Worm (Caenorhabditis elegans) whole organism, L1 larva: Measurements from ENCODE around the gene ell-1.
A peak's percentile ranks its signal among the peaks of the same experiment; 100 is the strongest.

Experiments used
- C04F5.9 ChIP-seq: sonication (generic microtip); optimal IDR thresholded peaks from 2 replicates; lab custom pipeline; 2016; ENCODE audit warnings: missing genetic modification characterization, missing compliant biosample characterization
- C34B4.2 ChIP-seq: sonication (generic microtip); optimal IDR thresholded peaks from 2 replicates; lab custom pipeline; 2017; ENCODE audit warnings: mild to moderate bottlenecking, missing genetic modification characterization, missing compliant biosample characterization
- F16B12.6 ChIP-seq: fragments of 150-350 bp; optimal IDR thresholded peaks from 2 replicates; lab custom pipeline; 2014; ENCODE audit warnings: missing biosample characterization, missing genetic modification characterization
- Y116A8C.19 ChIP-seq: sonication (generic microtip); optimal IDR thresholded peaks from 2 replicates; lab custom pipeline; 2016; ENCODE audit warnings: missing compliant biosample characterization, missing genetic modification characterization, borderline replicate concordance
- alr-1 ChIP-seq: fragments of 200-800 bp; sonication (Bioruptor generic); optimal IDR thresholded peaks from 2 replicates; lab custom pipeline; 2018; ENCODE audit warnings: borderline replicate concordance, mild to moderate bottlenecking, missing genetic modification characterization, missing compliant biosample characterization
- aly-2 ChIP-seq: fragments of 150-350 bp; optimal IDR thresholded peaks from 2 replicates; lab custom pipeline; 2014; ENCODE audit warnings: missing biosample characterization, missing genetic modification characterization
- ama-1 ChIP-seq: fragments of 150-350 bp; optimal IDR thresholded peaks from 2 replicates; lab custom pipeline; 2014
- blmp-1 ChIP-seq: fragments of 150-350 bp; optimal IDR thresholded peaks from 2 replicates; lab custom pipeline; 2014; ENCODE audit warnings: missing biosample characterization, missing genetic modification characterization
- ceh-63 ChIP-seq: fragments of 200-800 bp; sonication (Bioruptor generic); optimal IDR thresholded peaks from 2 replicates; lab custom pipeline; 2018; ENCODE audit warnings: mild to moderate bottlenecking, missing genetic modification characterization, missing compliant biosample characterization
- ceh-82 ChIP-seq, 3 experiments: fragments of 150-350 bp in 1 of 3; sonication (generic microtip) in 2 of 3; optimal IDR thresholded peaks; 2 replicates each; lab custom pipeline; 2014 to 2017; ENCODE audit warnings: missing biosample characterization in 3 of 3, missing genetic modification characterization in 3 of 3
- ceh-90 ChIP-seq: sonication (generic microtip); optimal IDR thresholded peaks from 2 replicates; lab custom pipeline; 2016; ENCODE audit warnings: missing genetic modification characterization, missing compliant biosample characterization
- ces-1 ChIP-seq: fragments of 150-350 bp; optimal IDR thresholded peaks from 2 replicates; lab custom pipeline; 2014; ENCODE audit warnings: missing biosample characterization, missing genetic modification reagents, missing genetic modification characterization
- dpl-1 ChIP-seq, 3 experiments: fragments of 150-350 bp in 2 of 3; sonication (generic microtip) in 1 of 3; optimal IDR thresholded peaks; 2 replicates each; lab custom pipeline; 2014 to 2017; ENCODE audit warnings: missing biosample characterization in 3 of 3, missing genetic modification characterization in 3 of 3, missing genetic modification reagents in 3 of 3
- elt-2 ChIP-seq: sonication (generic microtip); optimal IDR thresholded peaks from 2 replicates; lab custom pipeline; 2016; ENCODE audit warnings: missing genetic modification characterization, mild to moderate bottlenecking, inconsistent platforms, missing compliant biosample characterization, missing genetic modification reagents
- elt-3 ChIP-seq, 6 experiments: fragments of 150-350 bp in 1 of 6; sonication (generic microtip); optimal IDR thresholded peaks; 2 replicates each; lab custom pipeline; 2017 to 2018; ENCODE audit warnings: missing biosample characterization in 6 of 6, missing genetic modification characterization in 6 of 6, inconsistent platforms in 1 of 6
- ets-5 ChIP-seq: fragments of 200-800 bp; sonication (Bioruptor generic); IDR thresholded peaks from 2 replicates; pipeline ENCODE4 v1.3.6; 2022; ENCODE audit warnings: missing genetic modification characterization, missing compliant biosample characterization
- fkh-4 ChIP-seq: sonication (generic microtip); optimal IDR thresholded peaks from 2 replicates; lab custom pipeline; 2016; ENCODE audit warnings: missing compliant biosample characterization, missing genetic modification characterization, borderline replicate concordance
- fkh-8 ChIP-seq: sonication (generic microtip); optimal IDR thresholded peaks from 2 replicates; lab custom pipeline; 2016; ENCODE audit warnings: mild to moderate bottlenecking, missing genetic modification characterization, missing compliant biosample characterization
- fos-1 ChIP-seq: fragments of 150-350 bp; optimal IDR thresholded peaks from 2 replicates; lab custom pipeline; 2014; ENCODE audit warnings: missing biosample characterization, missing genetic modification characterization
- grh-1 ChIP-seq: fragments of 200-800 bp; sonication (Bioruptor generic); IDR thresholded peaks from 2 replicates; pipeline ENCODE4 v1.3.6; 2022; ENCODE audit warnings: missing genetic modification reagents, missing genetic modification characterization, missing compliant biosample characterization
- hlh-17 ChIP-seq: fragments of 200-800 bp; sonication (Bioruptor generic); optimal IDR thresholded peaks from 2 replicates; lab custom pipeline; 2018; ENCODE audit warnings: missing genetic modification characterization, mild to moderate bottlenecking, missing compliant biosample characterization, moderate library complexity, borderline replicate concordance
- hlh-4 ChIP-seq: sonication (generic microtip); optimal IDR thresholded peaks from 2 replicates; lab custom pipeline; 2016; ENCODE audit warnings: mild to moderate bottlenecking, missing genetic modification characterization, missing compliant biosample characterization
- jun-1 ChIP-seq: fragments of 150-350 bp; optimal IDR thresholded peaks from 2 replicates; lab custom pipeline; 2014; ENCODE audit warnings: missing biosample characterization, missing genetic modification reagents, missing genetic modification characterization
- lin-13 ChIP-seq: fragments of 150-350 bp; optimal IDR thresholded peaks from 2 replicates; lab custom pipeline; 2014; ENCODE audit warnings: missing biosample characterization, missing genetic modification reagents, missing genetic modification characterization
- lin-15B ChIP-seq: fragments of 150-350 bp; sonication (generic microtip); optimal IDR thresholded peaks from 3 replicates; lab custom pipeline; 2014; ENCODE audit warnings: missing biosample characterization, missing genetic modification characterization
- lin-35 ChIP-seq, 2 experiments: fragments of 150-350 bp; optimal IDR thresholded peaks; 2 replicates each; lab custom pipeline; 2014; ENCODE audit warnings: missing biosample characterization in 2 of 2, missing genetic modification characterization in 2 of 2, missing genetic modification reagents in 2 of 2
- lir-3 ChIP-seq: sonication (generic microtip); optimal IDR thresholded peaks from 2 replicates; lab custom pipeline; 2016; ENCODE audit warnings: mild to moderate bottlenecking, missing genetic modification characterization, moderate library complexity, missing compliant biosample characterization; ENCODE audit not compliant: poor library complexity
- lsy-2 ChIP-seq, 2 experiments: fragments of 150-350 bp; optimal IDR thresholded peaks; 2 replicates each; lab custom pipeline; 2014; ENCODE audit warnings: missing biosample characterization in 2 of 2, missing genetic modification characterization in 2 of 2
- mab-9 ChIP-seq: fragments of 200-800 bp; sonication (Bioruptor generic); IDR thresholded peaks from 2 replicates; pipeline ENCODE4 v1.3.6; 2022; ENCODE audit warnings: missing genetic modification reagents, missing genetic modification characterization, missing compliant biosample characterization
- mep-1 ChIP-seq: fragments of 150-350 bp; optimal IDR thresholded peaks from 2 replicates; lab custom pipeline; 2014; ENCODE audit warnings: missing biosample characterization, missing genetic modification characterization
- nhr-11 ChIP-seq: fragments of 150-350 bp; optimal IDR thresholded peaks from 2 replicates; lab custom pipeline; 2014; ENCODE audit warnings: missing biosample characterization, missing genetic modification characterization
- nhr-12 ChIP-seq: sonication (generic microtip); optimal IDR thresholded peaks from 2 replicates; lab custom pipeline; 2017; ENCODE audit warnings: missing biosample characterization, missing genetic modification characterization
- nhr-19 ChIP-seq: fragments of 200-800 bp; sonication (Bioruptor generic); conservative IDR thresholded peaks from 2 replicates; pipeline ENCODE4 v1.3.6; 2022; ENCODE audit warnings: missing genetic modification characterization, missing compliant biosample characterization
- nhr-237 ChIP-seq: fragments of 150-350 bp; optimal IDR thresholded peaks from 2 replicates; lab custom pipeline; 2014; ENCODE audit warnings: missing biosample characterization, missing genetic modification characterization
- nhr-28 ChIP-seq: fragments of 150-350 bp; optimal IDR thresholded peaks from 2 replicates; lab custom pipeline; 2014; ENCODE audit warnings: missing biosample characterization, missing genetic modification characterization
- nhr-71 ChIP-seq: sonication (generic microtip); optimal IDR thresholded peaks from 2 replicates; lab custom pipeline; 2016; ENCODE audit warnings: mild to moderate bottlenecking, missing genetic modification characterization, moderate library complexity, missing compliant biosample characterization
- nhr-76 ChIP-seq: sonication (generic microtip); optimal IDR thresholded peaks from 2 replicates; lab custom pipeline; 2017; ENCODE audit warnings: missing biosample characterization, missing genetic modification characterization
- nhr-90 ChIP-seq: sonication (generic microtip); optimal IDR thresholded peaks from 2 replicates; lab custom pipeline; 2016; ENCODE audit warnings: mild to moderate bottlenecking, missing genetic modification characterization, missing compliant biosample characterization; ENCODE audit not compliant: poor library complexity
- pag-3 ChIP-seq: sonication (generic microtip); optimal IDR thresholded peaks from 2 replicates; lab custom pipeline; 2017; ENCODE audit warnings: missing genetic modification characterization, mild to moderate bottlenecking, missing compliant biosample characterization, antibody characterized with exemption, borderline replicate concordance; ENCODE audit not compliant: insufficient read depth
- pax-3 ChIP-seq: fragments of 200-800 bp; sonication (Bioruptor generic); optimal IDR thresholded peaks from 2 replicates; lab custom pipeline; 2018; ENCODE audit warnings: mild to moderate bottlenecking, missing genetic modification characterization, moderate library complexity, missing compliant biosample characterization
- pqm-1 ChIP-seq: sonication (generic microtip); optimal IDR thresholded peaks from 3 replicates; lab custom pipeline; 2017; ENCODE audit warnings: missing biosample characterization, missing genetic modification characterization
- rnt-1 ChIP-seq: sonication (generic microtip); optimal IDR thresholded peaks from 2 replicates; lab custom pipeline; 2016; ENCODE audit warnings: mild to moderate bottlenecking, missing genetic modification characterization, moderate library complexity, missing compliant biosample characterization
- snpc-4 ChIP-seq: fragments of 150-350 bp; optimal IDR thresholded peaks from 2 replicates; lab custom pipeline; 2014; ENCODE audit warnings: missing biosample characterization, missing genetic modification characterization
- tbx-2 ChIP-seq: sonication (generic microtip); optimal IDR thresholded peaks from 2 replicates; lab custom pipeline; 2016; ENCODE audit warnings: missing genetic modification characterization, missing compliant biosample characterization
- unc-130 ChIP-seq: fragments of 150-350 bp; optimal IDR thresholded peaks from 2 replicates; lab custom pipeline; 2017; ENCODE audit warnings: missing biosample characterization, missing genetic modification characterization, inconsistent platforms
- unc-30 ChIP-seq: sonication (generic microtip); optimal IDR thresholded peaks from 2 replicates; lab custom pipeline; 2017; ENCODE audit warnings: missing biosample characterization, missing genetic modification characterization
- unc-62 ChIP-seq: fragments of 150-350 bp; optimal IDR thresholded peaks from 2 replicates; lab custom pipeline; 2014; ENCODE audit warnings: missing biosample characterization, missing genetic modification reagents, missing genetic modification characterization
- unc-98 ChIP-seq: fragments of 200-800 bp; sonication (Bioruptor generic); IDR thresholded peaks from 2 replicates; pipeline ENCODE4 v1.3.6; 2022; ENCODE audit warnings: missing genetic modification characterization, missing compliant biosample characterization
- vab-15 ChIP-seq: sonication (generic microtip); optimal IDR thresholded peaks from 2 replicates; lab custom pipeline; 2017; ENCODE audit warnings: missing genotype, mild to moderate bottlenecking, missing genetic modification characterization, missing compliant biosample characterization
- zag-1 ChIP-seq: fragments of 150-350 bp; optimal IDR thresholded peaks from 2 replicates; lab custom pipeline; 2014; ENCODE audit warnings: missing biosample characterization, missing genetic modification characterization
- zip-4 ChIP-seq: fragments of 200-800 bp; sonication (Bioruptor generic); optimal IDR thresholded peaks from 2 replicates; lab custom pipeline; 2018; ENCODE audit warnings: mild to moderate bottlenecking, missing genetic modification characterization, moderate library complexity, missing compliant biosample characterization
- ztf-4 ChIP-seq: fragments of 150-350 bp; optimal IDR thresholded peaks from 2 replicates; lab custom pipeline; 2014; ENCODE audit warnings: missing biosample characterization, missing genetic modification characterization

Gene ell-1

ce11 chrIV:4406054-4406539 lies 11.9 kb downstream of the ell-1 start (continued):
- TF ChIP-seq nhr-11 (no peak), hlh-4 (no peak), nhr-76 (tag; lab: Kevin White, UChicago) (no peak), blmp-1 (tag; lab: Kevin White, UChicago) (peak; percentile 38), tbx-2 (tag; lab: Kevin White, UChicago) (peak; percentile 72), zag-1 (tag; lab: Kevin White, UChicago) (peak; percentile 1), nhr-28 (tag; lab: Kevin White, UChicago) (no peak), unc-30 (no peak), ztf-4 (no peak), ama-1 (lab: Kevin White, UChicago) (peak; percentile 27), C04F5.9 (tag; lab: Kevin White, UChicago) (no peak), unc-98 (GFP tag; lab: Robert Waterston, UW) (no peak), lin-13 (GFP tag; lab: Kevin White, UChicago) (peak; percentile 77), elt-2 (tag; lab: Kevin White, UChicago) (peak; percentile 64), hlh-17 (GFP tag; lab: Kevin White, UChicago) (no peak), fkh-4 (no peak), nhr-71 (tag; lab: Kevin White, UChicago) (peak; percentile 87), lin-15B (tag; lab: Kevin White, UChicago) (peak; percentile 73), ceh-82 (tag; optimal IDR thresholded peaks at IDR 0.05; lab: Kevin White, UChicago) (peak; percentile 16 to 77 (median 61)), elt-3 (tag; optimal IDR thresholded peaks at IDR 0.05; lab: Kevin White, UChicago) (peak in 1 of 6 experiments; percentile 49), rnt-1 (tag; lab: Kevin White, UChicago) (peak; percentile 60), lsy-2 (tag; optimal IDR thresholded peaks at IDR 0.05; lab: Kevin White, UChicago) (peak; percentile 47 to 79), nhr-90 (tag; lab: Kevin White, UChicago) (peak; percentile 42), ceh-63 (GFP tag; lab: Kevin White, UChicago) (no peak), aly-2 (peak; percentile 37), pax-3 (tag; lab: Kevin White, UChicago) (no peak), pqm-1 (tag; lab: Kevin White, UChicago) (peak; percentile 66), ceh-90 (tag; lab: Kevin White, UChicago) (no peak), fkh-8 (tag; lab: Kevin White, UChicago) (peak; percentile 83), alr-1 (tag; lab: Kevin White, UChicago) (no peak), mab-9 (GFP tag; lab: Robert Waterston, UW) (0 out of 2 replicates have a peak, but pooled peaks have one; percentile 45), lir-3 (tag; lab: Kevin White, UChicago) (peak; percentile 41), fos-1 (tag; lab: Kevin White, UChicago) (peak; percentile 54), mep-1 (tag; lab: Kevin White, UChicago) (peak; percentile 51), grh-1 (GFP tag; lab: Robert Waterston, UW) (peak; percentile 66; the same call in 1 of the 2 replicates), snpc-4 (tag; lab: Kevin White, UChicago) (peak; percentile 26), dpl-1 (GFP tag; optimal IDR thresholded peaks at IDR 0.05; lab: Kevin White, UChicago) (peak; percentile 66 to 79 (median 69)), pag-3 (no peak), F16B12.6 (tag; lab: Kevin White, UChicago) (peak; percentile 44), Y116A8C.19 (tag; lab: Kevin White, UChicago) (no peak), ets-5 (no peak), vab-15 (tag; lab: Kevin White, UChicago) (peak; percentile 63), unc-62 (GFP tag; lab: Kevin White, UChicago) (no peak), lin-35 (GFP tag; optimal IDR thresholded peaks at IDR 0.05; lab: Kevin White, UChicago) (peak; percentile 81 to 86), nhr-12 (tag; lab: Kevin White, UChicago) (no peak), ces-1 (no peak), nhr-237 (no peak), zip-4 (GFP tag; lab: Kevin White, UChicago) (no peak), jun-1 (tag; lab: Kevin White, UChicago) (no peak), nhr-19 (peak; percentile 55), unc-130 (tag; lab: Kevin White, UChicago) (peak; percentile 81), C34B4.2 (tag; lab: Kevin White, UChicago) (no peak)
